Worm (Caenorhabditis elegans) whole organism, late embryonic: ENCODE data around the gene B0302.2.
A peak's percentile ranks its signal among the peaks of the same experiment; 100 is the strongest.

ENCODE experiments used
- C08G9.2 ChIP-seq: sonication (generic microtip); optimal IDR thresholded peaks from 2 replicates; lab custom pipeline; 2016; ENCODE audit warnings: mild to moderate bottlenecking, missing genetic modification characterization, moderate library complexity, missing compliant biosample characterization
- K09A11.1 ChIP-seq: sonication (generic microtip); optimal IDR thresholded peaks from 2 replicates; lab custom pipeline; 2017; ENCODE audit warnings: antibody characterized with exemption, mild to moderate bottlenecking, missing genetic modification characterization, missing compliant biosample characterization; ENCODE audit not compliant: insufficient read depth
- T23F11.4 ChIP-seq: fragments of 200-800 bp; sonication (Bioruptor generic); optimal IDR thresholded peaks from 2 replicates; lab custom pipeline; 2018; ENCODE audit warnings: mild to moderate bottlenecking, missing genetic modification characterization, missing compliant biosample characterization
- Y22D7AL.16 ChIP-seq: sonication (generic microtip); optimal IDR thresholded peaks from 2 replicates; lab custom pipeline; 2016; ENCODE audit warnings: missing genetic modification characterization, missing compliant biosample characterization
- ama-1 ChIP-seq: fragments of 150-350 bp; optimal IDR thresholded peaks from 2 replicates; lab custom pipeline; 2014
- ceh-14 ChIP-seq: sonication (generic microtip); optimal IDR thresholded peaks from 2 replicates; lab custom pipeline; 2016; ENCODE audit warnings: missing genotype, missing genetic modification characterization, missing compliant biosample characterization
- ceh-18 ChIP-seq: sonication (generic microtip); optimal IDR thresholded peaks from 2 replicates; lab custom pipeline; 2016; ENCODE audit warnings: missing genetic modification characterization, missing compliant biosample characterization
- ceh-19 ChIP-seq: fragments of 200-800 bp; sonication (Bioruptor generic); optimal IDR thresholded peaks from 2 replicates; lab custom pipeline; 2018; ENCODE audit warnings: mild to moderate bottlenecking, missing genetic modification characterization, missing compliant biosample characterization
- ceh-2 ChIP-seq: sonication (generic microtip); optimal IDR thresholded peaks from 2 replicates; lab custom pipeline; 2016; ENCODE audit warnings: missing genotype, missing genetic modification characterization, missing compliant biosample characterization
- ceh-22 ChIP-seq: sonication (generic microtip); optimal IDR thresholded peaks from 2 replicates; lab custom pipeline; 2017; ENCODE audit warnings: missing biosample characterization, missing genetic modification characterization
- ceh-30 ChIP-seq: fragments of 150-350 bp; optimal IDR thresholded peaks from 2 replicates; lab custom pipeline; 2014; ENCODE audit warnings: missing biosample characterization, missing genetic modification characterization
- ceh-31 ChIP-seq: sonication (generic microtip); optimal IDR thresholded peaks from 2 replicates; lab custom pipeline; 2016; ENCODE audit warnings: missing genetic modification characterization, missing compliant biosample characterization
- ceh-34 ChIP-seq: sonication (generic microtip); optimal IDR thresholded peaks from 2 replicates; lab custom pipeline; 2016; ENCODE audit warnings: mild to moderate bottlenecking, missing genetic modification characterization, missing compliant biosample characterization
- ceh-45 ChIP-seq: fragments of 200-800 bp; sonication (Bioruptor generic); IDR thresholded peaks from 2 replicates; pipeline ENCODE4 v1.3.6; 2022; ENCODE audit warnings: missing genetic modification reagents, missing genetic modification characterization, missing compliant biosample characterization
- ceh-6 ChIP-seq: fragments of 200-800 bp; sonication (Bioruptor generic); optimal IDR thresholded peaks from 2 replicates; lab custom pipeline; 2018; ENCODE audit warnings: mild to moderate bottlenecking, missing genetic modification characterization, missing compliant biosample characterization
- ceh-9 ChIP-seq: sonication (generic microtip); optimal IDR thresholded peaks from 2 replicates; lab custom pipeline; 2016; ENCODE audit warnings: mild to moderate bottlenecking, missing genetic modification characterization, inconsistent platforms, missing compliant biosample characterization
- che-1 ChIP-seq: sonication (generic microtip); optimal IDR thresholded peaks from 2 replicates; lab custom pipeline; 2016; ENCODE audit warnings: mild to moderate bottlenecking, missing genetic modification characterization, missing compliant biosample characterization
- dmd-4 ChIP-seq: sonication (generic microtip); optimal IDR thresholded peaks from 2 replicates; lab custom pipeline; 2016; ENCODE audit warnings: borderline replicate concordance, missing genetic modification characterization, missing compliant biosample characterization
- dve-1 ChIP-seq: sonication (generic microtip); optimal IDR thresholded peaks from 2 replicates; lab custom pipeline; 2017; ENCODE audit warnings: antibody characterized with exemption, mild to moderate bottlenecking, missing genetic modification characterization, missing compliant biosample characterization
- elt-2 ChIP-seq: sonication (generic microtip); optimal IDR thresholded peaks from 2 replicates; lab custom pipeline; 2016; ENCODE audit warnings: missing genetic modification reagents, missing genetic modification characterization, missing compliant biosample characterization
- elt-4 ChIP-seq: sonication (generic microtip); optimal IDR thresholded peaks from 2 replicates; lab custom pipeline; 2016; ENCODE audit warnings: missing genetic modification characterization, missing compliant biosample characterization
- ets-4 ChIP-seq: sonication (generic microtip); optimal IDR thresholded peaks from 2 replicates; lab custom pipeline; 2016; ENCODE audit warnings: missing genetic modification characterization, missing compliant biosample characterization
- fax-1 ChIP-seq: sonication (generic microtip); optimal IDR thresholded peaks from 2 replicates; lab custom pipeline; 2016; ENCODE audit warnings: missing genotype, missing genetic modification characterization, missing compliant biosample characterization
- fkh-10 ChIP-seq: fragments of 150-350 bp; optimal IDR thresholded peaks from 2 replicates; lab custom pipeline; 2014; ENCODE audit warnings: missing biosample characterization, missing genetic modification reagents, missing genetic modification characterization
- fkh-6 ChIP-seq: sonication (generic microtip); optimal IDR thresholded peaks from 2 replicates; lab custom pipeline; 2016; ENCODE audit warnings: missing genetic modification characterization, missing compliant biosample characterization
- gmeb-2 ChIP-seq: sonication (generic microtip); optimal IDR thresholded peaks from 2 replicates; lab custom pipeline; 2016; ENCODE audit warnings: missing genetic modification characterization, inconsistent platforms, missing compliant biosample characterization
- hlh-6 ChIP-seq: sonication (generic microtip); optimal IDR thresholded peaks from 2 replicates; lab custom pipeline; 2016; ENCODE audit warnings: missing genotype, missing genetic modification characterization, missing compliant biosample characterization
- hlh-8 ChIP-seq: sonication (generic microtip); optimal IDR thresholded peaks from 2 replicates; lab custom pipeline; 2016; ENCODE audit warnings: missing genotype, missing genetic modification characterization, missing compliant biosample characterization
- lim-6 ChIP-seq: sonication (generic microtip); optimal IDR thresholded peaks from 2 replicates; lab custom pipeline; 2016; ENCODE audit warnings: missing genetic modification characterization, missing compliant biosample characterization
- madf-2 ChIP-seq: sonication (generic microtip); optimal IDR thresholded peaks from 2 replicates; lab custom pipeline; 2017; ENCODE audit warnings: missing genetic modification characterization, missing compliant biosample characterization
- mec-3 ChIP-seq: sonication (generic microtip); optimal IDR thresholded peaks from 2 replicates; lab custom pipeline; 2016; ENCODE audit warnings: borderline replicate concordance, missing genetic modification characterization, missing compliant biosample characterization
- nfya-1 ChIP-seq: sonication (generic microtip); optimal IDR thresholded peaks from 2 replicates; lab custom pipeline; 2017; ENCODE audit warnings: missing genetic modification characterization, mild to moderate bottlenecking, missing compliant biosample characterization, antibody characterized with exemption, moderate library complexity
- nhr-11 ChIP-seq: fragments of 150-350 bp; optimal IDR thresholded peaks from 2 replicates; lab custom pipeline; 2014; ENCODE audit warnings: missing biosample characterization, missing genetic modification characterization
- npax-4 ChIP-seq: sonication (generic microtip); optimal IDR thresholded peaks from 2 replicates; lab custom pipeline; 2016; ENCODE audit warnings: missing genetic modification characterization, missing compliant biosample characterization
- odd-2 ChIP-seq: sonication (generic microtip); optimal IDR thresholded peaks from 2 replicates; lab custom pipeline; 2017; ENCODE audit warnings: antibody characterized with exemption, mild to moderate bottlenecking, missing genetic modification characterization, missing compliant biosample characterization
- pax-1 ChIP-seq: fragments of 150-350 bp; optimal IDR thresholded peaks from 2 replicates; lab custom pipeline; 2014; ENCODE audit warnings: missing biosample characterization, missing genetic modification characterization
- pha-2 ChIP-seq: sonication (generic microtip); optimal IDR thresholded peaks from 2 replicates; lab custom pipeline; 2017; ENCODE audit warnings: mild to moderate bottlenecking, missing genetic modification characterization, missing compliant biosample characterization
- pha-4 ChIP-seq: fragments of 150-350 bp; optimal IDR thresholded peaks from 2 replicates; lab custom pipeline; 2018; ENCODE audit warnings: missing biosample characterization, missing genetic modification reagents, missing genetic modification characterization
- pqm-1 ChIP-seq: sonication (generic microtip); optimal IDR thresholded peaks from 2 replicates; lab custom pipeline; 2016; ENCODE audit warnings: missing genetic modification characterization, missing compliant biosample characterization
- pros-1 ChIP-seq: fragments of 150-350 bp; optimal IDR thresholded peaks from 2 replicates; lab custom pipeline; 2014; ENCODE audit warnings: missing biosample characterization, missing genetic modification reagents, missing genetic modification characterization
- ref-2 ChIP-seq: sonication (generic microtip); optimal IDR thresholded peaks from 2 replicates; lab custom pipeline; 2016; ENCODE audit warnings: missing genetic modification characterization, missing compliant biosample characterization
- sdc-2 ChIP-seq: sonication (generic microtip); optimal IDR thresholded peaks from 2 replicates; lab custom pipeline; 2016; ENCODE audit warnings: missing genotype, missing genetic modification characterization, missing compliant biosample characterization
- sox-2 ChIP-seq: fragments of 200-800 bp; sonication (Bioruptor generic); IDR thresholded peaks from 2 replicates; pipeline ENCODE4 v1.3.6; 2022; ENCODE audit warnings: missing genetic modification reagents, missing genetic modification characterization, missing compliant biosample characterization
- sox-4 ChIP-seq: sonication (generic microtip); optimal IDR thresholded peaks from 2 replicates; lab custom pipeline; 2017; ENCODE audit warnings: mild to moderate bottlenecking, missing genetic modification characterization, inconsistent platforms, missing compliant biosample characterization
- syd-9 ChIP-seq: sonication (generic microtip); optimal IDR thresholded peaks from 2 replicates; lab custom pipeline; 2016; ENCODE audit warnings: mild to moderate bottlenecking, missing genetic modification characterization, moderate library complexity, missing compliant biosample characterization
- tbx-2 ChIP-seq: sonication (generic microtip); optimal IDR thresholded peaks from 2 replicates; lab custom pipeline; 2016; ENCODE audit warnings: missing genetic modification characterization, missing compliant biosample characterization
- ttx-3 ChIP-seq: sonication (generic microtip); optimal IDR thresholded peaks from 2 replicates; lab custom pipeline; 2016; ENCODE audit warnings: missing genetic modification reagents, missing genetic modification characterization, missing compliant biosample characterization
- unc-42 ChIP-seq: sonication (generic microtip); optimal IDR thresholded peaks from 2 replicates; lab custom pipeline; 2016; ENCODE audit warnings: missing genotype, missing genetic modification characterization, missing compliant biosample characterization
- zip-5 ChIP-seq: sonication (generic microtip); optimal IDR thresholded peaks from 2 replicates; lab custom pipeline; 2016; ENCODE audit warnings: missing genetic modification characterization, missing compliant biosample characterization
- ztf-16 ChIP-seq: sonication (generic microtip); optimal IDR thresholded peaks from 2 replicates; lab custom pipeline; 2017; ENCODE audit warnings: missing genetic modification characterization, missing compliant biosample characterization

B0302.2 gene

DNA sequence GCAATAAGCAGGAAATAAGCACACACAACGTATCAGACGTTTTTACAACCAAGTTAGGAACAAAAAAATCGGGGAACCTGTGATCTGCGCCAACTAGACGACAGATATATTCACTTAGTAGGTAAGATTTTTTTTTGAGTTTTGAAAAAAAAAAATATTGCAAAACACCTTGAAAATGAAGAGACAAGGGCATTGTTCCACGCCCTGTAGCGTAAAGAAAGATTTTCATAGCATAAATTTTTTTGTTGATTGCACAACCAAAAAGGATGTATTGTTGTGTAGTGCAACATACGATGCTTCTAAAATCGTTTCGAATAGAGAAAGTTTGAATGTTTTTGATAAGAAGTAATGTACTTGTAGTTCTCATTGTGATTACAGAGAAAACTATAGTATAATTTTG is 1.8 kb downstream of the B0302.2 start:
- no peak for TF ChIP-seq fax-1 (tag; lab: Kevin White, UChicago)
- TF ChIP-seq nhr-11 (tag; lab: Kevin White, UChicago): no peak
- TF ChIP-seq che-1 (tag; lab: Kevin White, UChicago): no peak
- TF ChIP-seq ceh-6: no peak
- no peak for TF ChIP-seq elt-2 (tag; lab: Kevin White, UChicago)
- TF ChIP-seq ceh-18 (tag; lab: Kevin White, UChicago): no peak
- TF ChIP-seq T23F11.4 (GFP tag; lab: Kevin White, UChicago): no peak

DNA sequence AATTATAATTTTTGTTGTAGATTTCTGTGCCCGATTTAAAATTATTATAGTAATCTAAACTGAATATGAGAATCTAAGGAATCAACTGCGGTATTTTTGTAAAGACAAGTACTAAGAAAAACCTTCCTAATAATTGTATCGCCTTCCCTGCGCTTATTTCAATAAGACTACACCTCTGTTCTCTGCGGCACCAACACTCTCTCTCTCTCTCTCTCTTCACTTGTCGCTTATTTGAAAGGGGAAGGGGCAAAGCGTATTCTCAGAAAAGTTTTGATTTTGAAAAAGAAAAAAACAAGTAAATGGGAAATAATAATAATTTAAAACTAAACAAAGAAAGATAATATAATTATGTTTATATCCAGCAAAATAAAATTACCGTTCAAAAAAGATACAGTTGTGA is 2.9 kb downstream of the B0302.2 start:
- TF ChIP-seq nfya-1 (tag; lab: Kevin White, UChicago): peak; percentile 68
- TF ChIP-seq ceh-30 (tag; lab: Kevin White, UChicago): no peak
- TF ChIP-seq ztf-16: peak; percentile 32
- no peak for TF ChIP-seq ceh-31 (tag; lab: Kevin White, UChicago)
- peak; percentile 98 for TF ChIP-seq sdc-2 (tag; lab: Kevin White, UChicago)
- peak; percentile 64 for TF ChIP-seq elt-2 (tag; lab: Kevin White, UChicago)
- TF ChIP-seq madf-2: no peak
- peak; percentile 5 for TF ChIP-seq gmeb-2 (tag; lab: Kevin White, UChicago)
- TF ChIP-seq odd-2: peak; percentile 10
- TF ChIP-seq ttx-3 (tag; lab: Kevin White, UChicago): peak; percentile 45
- peak; percentile 22 for TF ChIP-seq pax-1 (tag; lab: Kevin White, UChicago)
- peak; percentile 50 for TF ChIP-seq tbx-2 (tag; lab: Kevin White, UChicago)
- no peak for TF ChIP-seq fkh-10 (GFP tag; lab: Kevin White, UChicago)

DNA sequence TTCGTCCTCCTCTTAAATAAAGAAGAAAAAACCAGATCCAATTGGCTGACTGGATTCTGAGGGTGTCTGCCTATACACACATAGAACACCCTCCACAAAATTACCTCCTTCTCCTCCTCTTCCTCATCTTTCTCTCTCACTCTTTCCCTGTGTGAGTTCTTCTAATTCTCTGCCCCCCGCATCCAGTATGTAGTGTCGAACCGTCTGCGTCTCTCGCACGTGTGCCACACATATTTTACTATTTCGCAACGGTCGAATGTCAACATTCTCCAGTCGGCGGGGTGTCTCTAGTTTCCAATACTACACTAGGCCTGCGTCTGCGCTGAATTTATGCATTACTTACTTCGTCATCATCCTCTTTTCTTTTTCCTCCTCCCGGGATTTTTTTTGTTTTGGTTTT is 6.0 kb downstream of the B0302.2 start:
- TF ChIP-seq pha-2 (no peak), hlh-8 (tag; lab: Kevin White, UChicago) (no peak), npax-4 (no peak), sox-2 (GFP tag; lab: Robert Waterston, UW) (no peak), ref-2 (peak; percentile 79), ceh-14 (tag; lab: Kevin White, UChicago) (peak; percentile 73), sdc-2 (tag; lab: Kevin White, UChicago) (peak; percentile 94), nfya-1 (tag; lab: Kevin White, UChicago) (peak; percentile 70), hlh-6 (tag; lab: Kevin White, UChicago) (peak; percentile 5), fkh-10 (GFP tag; lab: Kevin White, UChicago) (no peak), fkh-6 (tag; lab: Kevin White, UChicago) (peak; percentile 52), gmeb-2 (tag; lab: Kevin White, UChicago) (no peak), ceh-22 (no peak), ama-1 (lab: Kevin White, UChicago) (no peak), ztf-16 (no peak), ceh-31 (tag; lab: Kevin White, UChicago) (peak; percentile 85), ets-4 (tag; lab: Kevin White, UChicago) (peak; percentile 45), syd-9 (peak; percentile 19), pha-4 (tag; lab: Kevin White, UChicago) (no peak), pqm-1 (tag; lab: Kevin White, UChicago) (no peak), Y22D7AL.16 (no peak), ceh-45 (no peak), mec-3 (no peak), ceh-2 (peak; percentile 52), ceh-34 (tag; lab: Kevin White, UChicago) (peak; percentile 89), K09A11.1 (no peak), unc-42 (peak; percentile 42), lim-6 (tag; lab: Kevin White, UChicago) (no peak), pros-1 (tag; lab: Kevin White, UChicago) (peak; percentile 33), sox-4 (no peak), dmd-4 (tag; lab: Kevin White, UChicago) (no peak), elt-4 (tag; lab: Kevin White, UChicago) (no peak), zip-5 (no peak), dve-1 (peak; percentile 22), C08G9.2 (tag; lab: Kevin White, UChicago) (peak; percentile 1), ceh-9 (tag; lab: Kevin White, UChicago) (no peak), tbx-2 (tag; lab: Kevin White, UChicago) (peak; percentile 71), ceh-19 (GFP tag; lab: Kevin White, UChicago) (peak; percentile 72)
